Worm (Caenorhabditis elegans) whole organism, L4/young adult: ENCODE results near the gene W06E11.1.

Experiments used
- dao-5 ChIP-seq: sonication (generic microtip); optimal IDR thresholded peaks from 2 replicates; lab custom pipeline; 2016; ENCODE audit warnings: missing genotype, missing genetic modification characterization, moderate library complexity, missing compliant biosample characterization
- him-1 ChIP-seq: sonication (generic microtip); optimal IDR thresholded peaks from 2 replicates; lab custom pipeline; 2016; ENCODE audit warnings: missing genotype, missing genetic modification reagents, missing genetic modification characterization, missing compliant biosample characterization

DNA sequence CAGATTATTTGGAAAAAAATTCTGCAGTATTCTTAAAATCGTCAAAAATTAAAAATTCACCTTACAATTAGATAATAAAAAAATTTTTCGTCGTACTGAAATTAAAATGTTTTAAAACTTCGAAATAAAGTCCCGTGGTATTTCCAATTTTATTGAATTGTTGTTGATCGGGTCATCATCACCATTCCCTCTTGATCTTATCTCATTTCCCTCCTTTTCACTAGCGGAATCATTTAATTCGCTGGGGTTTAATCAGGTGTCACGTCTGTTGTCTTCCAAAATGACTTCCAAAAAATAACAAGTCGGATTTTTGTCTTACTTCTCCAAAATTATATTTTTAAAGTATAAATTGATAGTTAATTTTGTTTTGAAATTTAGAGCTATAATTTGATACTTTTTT is 14.8 kb downstream of the W06E11.1 start:
- TF ChIP-seq dao-5 (tag; lab: Kevin White, UChicago) (no peak), him-1 (tag; lab: Kevin White, UChicago) (no peak)
